Worm (Caenorhabditis elegans) whole organism, L4 larva: Measurements from ENCODE around the gene faah-2.

Experiments used
- ama-1 ChIP-seq: fragments of 150-350 bp; optimal IDR thresholded peaks from 2 replicates; lab custom pipeline; 2014; ENCODE audit warnings: inconsistent platforms, mixed read lengths
- gei-8 ChIP-seq: fragments of 200-800 bp; sonication (Bioruptor generic); optimal IDR thresholded peaks from 2 replicates; lab custom pipeline; 2018; ENCODE audit warnings: mild to moderate bottlenecking, missing genetic modification characterization, missing compliant biosample characterization
- lin-39 ChIP-seq: fragments of 150-350 bp; optimal IDR thresholded peaks from 2 replicates; lab custom pipeline; 2014; ENCODE audit warnings: missing biosample characterization, missing genetic modification reagents, missing genetic modification characterization
- nhr-10 ChIP-seq: fragments of 150-350 bp; optimal IDR thresholded peaks from 2 replicates; lab custom pipeline; 2014; ENCODE audit warnings: missing biosample characterization, missing genetic modification characterization
- nhr-237 ChIP-seq: sonication (generic microtip); optimal IDR thresholded peaks from 2 replicates; lab custom pipeline; 2017; ENCODE audit warnings: missing biosample characterization, missing genetic modification characterization
- nhr-77 ChIP-seq: fragments of 150-350 bp; optimal IDR thresholded peaks from 2 replicates; lab custom pipeline; 2014; ENCODE audit warnings: missing biosample characterization, missing genetic modification characterization
- pha-4 ChIP-seq, 2 experiments: fragments of 150-350 bp in 1 of 2; fragments of 200-800 bp in 1 of 2; sonication (Bioruptor generic) in 1 of 2; IDR thresholded peaks in 1 of 2; optimal IDR thresholded peaks in 1 of 2; 2 replicates each; pipeline versions ENCODE4 v1.3.6 to Lab custom; 2014 to 2022; ENCODE audit warnings: missing genetic modification characterization in 2 of 2, missing genetic modification reagents in 2 of 2, missing biosample characterization in 1 of 2, missing compliant biosample characterization in 1 of 2
- snpc-4 ChIP-seq: fragments of 150-350 bp; optimal IDR thresholded peaks from 2 replicates; lab custom pipeline; 2014; ENCODE audit warnings: missing biosample characterization, missing genetic modification characterization
- tag-97 ChIP-seq: fragments of 200-800 bp; sonication (Bioruptor generic); IDR thresholded peaks from 2 replicates; pipeline ENCODE4 v1.3.6; 2022; ENCODE audit warnings: missing genetic modification characterization, missing compliant biosample characterization
- unc-62 ChIP-seq, 3 experiments: fragments of 150-350 bp in 1 of 3; sonication (generic microtip); optimal IDR thresholded peaks in 2 of 3; peaks in 1 of 3; 1 replicate in 1 of 3; 2 replicates in 2 of 3; lab custom pipeline; 2014 to 2017; ENCODE audit warnings: missing biosample characterization in 3 of 3, missing genetic modification characterization in 3 of 3, missing genetic modification reagents in 3 of 3, missing genotype in 1 of 3

DNA sequence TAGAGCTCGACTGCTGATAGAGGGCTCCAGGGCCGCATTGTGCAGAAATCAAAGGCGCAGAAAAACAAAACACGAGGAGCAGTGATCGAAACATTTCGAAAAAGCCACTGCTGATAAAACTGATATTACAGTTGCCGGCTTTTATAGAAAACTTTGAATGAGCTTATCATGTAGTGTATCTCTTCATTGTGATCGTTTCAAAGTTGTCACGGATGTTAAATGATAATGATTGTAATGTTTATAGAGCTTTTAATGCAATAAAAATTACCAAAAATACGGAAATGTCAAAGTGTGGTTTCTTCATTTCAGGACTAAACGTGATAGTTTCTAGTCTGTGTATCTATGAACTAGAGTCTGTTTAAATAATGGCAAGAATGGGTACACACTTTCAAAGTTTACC is 16.4 kb downstream of the faah-2 start, which contains the start of gene clec-52:
- TF ChIP-seq ama-1 = no peak
- TF ChIP-seq unc-62 (GFP tag; optimal IDR thresholded peaks at IDR 0.05 in 1 of 2; lab: Kevin White, UChicago) = no peak
- no peak for TF ChIP-seq unc-62 (tag; optimal IDR thresholded peaks at IDR 0.05; lab: Kevin White, UChicago)
- no peak for TF ChIP-seq lin-39 (tag; lab: Kevin White, UChicago)
- TF ChIP-seq nhr-237 = no peak
- no peak for TF ChIP-seq nhr-77 (tag; lab: Kevin White, UChicago)
- TF ChIP-seq nhr-10 (tag; lab: Kevin White, UChicago) = no peak
- no peak for TF ChIP-seq gei-8 (GFP tag; lab: Kevin White, UChicago)
- no peak for TF ChIP-seq pha-4 (GFP tag; IDR thresholded peaks at IDR 0.05; lab: Robert Waterston, UW)
- TF ChIP-seq pha-4 (tag; optimal IDR thresholded peaks at IDR 0.05; lab: Kevin White, UChicago) = no peak
- TF ChIP-seq snpc-4 (tag; lab: Kevin White, UChicago) = no peak
- TF ChIP-seq tag-97 = no peak
